Worm (Caenorhabditis elegans) whole organism, L3 larva: ENCODE results near the gene Y69A2AR.31.

Experiments used
- ama-1 ChIP-seq: fragments of 150-350 bp; optimal IDR thresholded peaks from 2 replicates; lab custom pipeline; 2018
- ceh-82 ChIP-seq: fragments of 150-350 bp; optimal IDR thresholded peaks from 2 replicates; lab custom pipeline; 2014; ENCODE audit warnings: missing biosample characterization, missing genetic modification characterization
- ceh-9 ChIP-seq: sonication (generic microtip); optimal IDR thresholded peaks from 2 replicates; lab custom pipeline; 2018; ENCODE audit warnings: missing biosample characterization, missing genetic modification characterization
- egl-27 ChIP-seq: sonication (generic microtip); optimal IDR thresholded peaks from 4 replicates; lab custom pipeline; 2017; ENCODE audit warnings: missing biosample characterization, missing genetic modification reagents, missing genetic modification characterization
- lin-15B ChIP-seq: fragments of 150-350 bp; optimal IDR thresholded peaks from 2 replicates; lab custom pipeline; 2014; ENCODE audit warnings: missing biosample characterization, missing genetic modification characterization
- nhr-237 ChIP-seq: fragments of 150-350 bp; optimal IDR thresholded peaks from 2 replicates; lab custom pipeline; 2014; ENCODE audit warnings: missing biosample characterization, missing genetic modification characterization
- nhr-28 ChIP-seq: fragments of 150-350 bp; optimal IDR thresholded peaks from 2 replicates; lab custom pipeline; 2014; ENCODE audit warnings: missing biosample characterization, missing genetic modification characterization
- unc-62 ChIP-seq: fragments of 150-350 bp; sonication (generic microtip); optimal IDR thresholded peaks from 4 replicates; lab custom pipeline; 2014; ENCODE audit warnings: missing biosample characterization, missing genetic modification reagents, missing genetic modification characterization
- ztf-4 ChIP-seq: fragments of 150-350 bp; optimal IDR thresholded peaks from 2 replicates; lab custom pipeline; 2014; ENCODE audit warnings: missing biosample characterization, missing genetic modification characterization

DNA sequence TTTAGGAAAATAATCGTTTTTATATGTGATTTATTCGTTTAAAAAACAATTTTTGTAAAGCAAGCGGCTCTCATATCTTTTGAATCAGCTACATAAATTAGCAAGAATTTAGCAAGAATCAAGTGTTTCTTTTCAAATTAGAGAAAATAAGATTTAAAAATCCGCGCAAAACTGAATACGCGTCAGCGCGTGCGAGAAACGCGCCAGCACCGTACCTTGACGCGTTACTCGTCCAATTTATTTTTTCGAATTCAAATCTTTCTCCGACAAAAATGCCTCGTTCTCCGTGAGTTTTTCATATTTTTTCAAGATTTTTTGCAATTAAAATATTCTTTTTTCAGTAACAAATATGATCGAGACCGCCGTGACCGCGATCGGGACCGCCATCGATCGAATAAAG is 12.5 kb upstream of the Y69A2AR.31 start, which contains the start of gene Y94H6A.3:
- TF ChIP-seq ama-1 (lab: Kevin White, UChicago) (peak; percentile 37), ceh-9 (tag; lab: Kevin White, UChicago) (no peak), nhr-237 (tag; lab: Kevin White, UChicago) (no peak), egl-27 (tag; lab: Kevin White, UChicago) (no peak), lin-15B (tag; lab: Kevin White, UChicago) (peak; percentile 97), ztf-4 (tag; lab: Kevin White, UChicago) (no peak), nhr-28 (no peak), ceh-82 (tag; lab: Kevin White, UChicago) (peak; percentile 68), unc-62 (GFP tag; lab: Kevin White, UChicago) (no peak)
